Worm (Caenorhabditis elegans) whole organism, L2 larva: ENCODE data around the gene nadk-1.

Experiments used
- C34F6.9 ChIP-seq: fragments of 150-350 bp; optimal IDR thresholded peaks from 2 replicates; lab custom pipeline; 2014; ENCODE audit warnings: missing biosample characterization, missing genetic modification characterization
- F13H6.1 ChIP-seq: sonication (generic microtip); optimal IDR thresholded peaks from 2 replicates; lab custom pipeline; 2016; ENCODE audit warnings: missing genetic modification characterization, missing compliant biosample characterization
- R02D3.7 ChIP-seq: fragments of 150-350 bp; optimal IDR thresholded peaks from 2 replicates; lab custom pipeline; 2014; ENCODE audit warnings: missing biosample characterization, missing genetic modification characterization
- Y55F3AM.14 ChIP-seq: fragments of 200-800 bp; sonication (Bioruptor generic); optimal IDR thresholded peaks from 2 replicates; lab custom pipeline; 2018; ENCODE audit warnings: mild to moderate bottlenecking, missing genetic modification characterization, missing compliant biosample characterization
- ZK546.5 ChIP-seq: sonication (generic microtip); optimal IDR thresholded peaks from 2 replicates; lab custom pipeline; 2017; ENCODE audit warnings: missing biosample characterization, missing genetic modification characterization
- alr-1 ChIP-seq: fragments of 150-350 bp; optimal IDR thresholded peaks from 2 replicates; lab custom pipeline; 2014; ENCODE audit warnings: missing biosample characterization, missing genetic modification characterization
- aly-2 ChIP-seq: fragments of 150-350 bp; optimal IDR thresholded peaks from 2 replicates; lab custom pipeline; 2014; ENCODE audit warnings: missing biosample characterization, missing genetic modification characterization
- ama-1 ChIP-seq: fragments of 150-350 bp; optimal IDR thresholded peaks from 2 replicates; lab custom pipeline; 2018; ENCODE audit warnings: inconsistent platforms
- blmp-1 ChIP-seq: sonication (generic microtip); optimal IDR thresholded peaks from 2 replicates; lab custom pipeline; 2017; ENCODE audit warnings: missing genetic modification characterization, mild to moderate bottlenecking, missing compliant biosample characterization, antibody characterized with exemption, moderate library complexity; ENCODE audit not compliant: insufficient read depth
- ceh-16 ChIP-seq: fragments of 150-350 bp; optimal IDR thresholded peaks from 2 replicates; lab custom pipeline; 2014; ENCODE audit warnings: missing biosample characterization, missing genetic modification characterization
- dmd-4 ChIP-seq: sonication (generic microtip); optimal IDR thresholded peaks from 2 replicates; lab custom pipeline; 2017; ENCODE audit warnings: missing biosample characterization, missing genetic modification characterization
- egl-27 ChIP-seq: sonication (generic microtip); optimal IDR thresholded peaks from 3 replicates; lab custom pipeline; 2017; ENCODE audit warnings: missing biosample characterization, missing genetic modification reagents, missing genetic modification characterization
- elt-1 ChIP-seq: fragments of 150-350 bp; optimal IDR thresholded peaks from 2 replicates; lab custom pipeline; 2014; ENCODE audit warnings: missing biosample characterization, missing genetic modification characterization
- elt-3 ChIP-seq: sonication (generic microtip); optimal IDR thresholded peaks from 2 replicates; lab custom pipeline; 2017; ENCODE audit warnings: missing biosample characterization, missing genetic modification characterization
- fos-1 ChIP-seq: fragments of 150-350 bp; optimal IDR thresholded peaks from 2 replicates; lab custom pipeline; 2014; ENCODE audit warnings: missing biosample characterization, missing genetic modification characterization
- gmeb-1 ChIP-seq: fragments of 150-350 bp; optimal IDR thresholded peaks from 2 replicates; lab custom pipeline; 2014; ENCODE audit warnings: missing biosample characterization, missing genetic modification characterization
- lin-11 ChIP-seq: fragments of 150-350 bp; sonication (generic microtip); optimal IDR thresholded peaks from 2 replicates; lab custom pipeline; 2014; ENCODE audit warnings: missing biosample characterization, missing genetic modification characterization, inconsistent platforms, mixed read lengths
- lin-13 ChIP-seq: fragments of 150-350 bp; optimal IDR thresholded peaks from 2 replicates; lab custom pipeline; 2014; ENCODE audit warnings: missing biosample characterization, missing genetic modification reagents, missing genetic modification characterization
- lin-39 ChIP-seq: fragments of 150-350 bp; optimal IDR thresholded peaks from 2 replicates; lab custom pipeline; 2014; ENCODE audit warnings: missing biosample characterization, missing genetic modification reagents, missing genetic modification characterization
- lsy-2 ChIP-seq, 2 experiments: fragments of 150-350 bp in 1 of 2; sonication (generic microtip) in 1 of 2; optimal IDR thresholded peaks; 2 replicates each; lab custom pipeline; 2014 to 2017; ENCODE audit warnings: missing biosample characterization in 2 of 2, missing genetic modification characterization in 2 of 2
- mbf-1 ChIP-seq: sonication (generic microtip); optimal IDR thresholded peaks from 2 replicates; lab custom pipeline; 2017; ENCODE audit warnings: missing biosample characterization, missing genetic modification characterization
- nhr-11 ChIP-seq: fragments of 150-350 bp; optimal IDR thresholded peaks from 2 replicates; lab custom pipeline; 2014; ENCODE audit warnings: missing biosample characterization, missing genetic modification characterization
- nhr-12 ChIP-seq: fragments of 150-350 bp; optimal IDR thresholded peaks from 2 replicates; lab custom pipeline; 2014; ENCODE audit warnings: missing biosample characterization, missing genetic modification characterization
- nhr-129 ChIP-seq: fragments of 150-350 bp; optimal IDR thresholded peaks from 2 replicates; lab custom pipeline; 2014; ENCODE audit warnings: missing biosample characterization, missing genetic modification characterization
- nhr-21 ChIP-seq: fragments of 150-350 bp; optimal IDR thresholded peaks from 2 replicates; lab custom pipeline; 2014; ENCODE audit warnings: missing biosample characterization, missing genetic modification characterization
- nhr-23 ChIP-seq: fragments of 150-350 bp; optimal IDR thresholded peaks from 2 replicates; lab custom pipeline; 2014; ENCODE audit warnings: missing biosample characterization, missing genetic modification reagents, missing genetic modification characterization
- nhr-237 ChIP-seq: fragments of 150-350 bp; optimal IDR thresholded peaks from 2 replicates; lab custom pipeline; 2014; ENCODE audit warnings: missing biosample characterization, missing genetic modification characterization
- nhr-6 ChIP-seq: fragments of 150-350 bp; optimal IDR thresholded peaks from 2 replicates; lab custom pipeline; 2014; ENCODE audit warnings: missing biosample characterization, missing genetic modification characterization
- nhr-77 ChIP-seq: fragments of 150-350 bp; optimal IDR thresholded peaks from 2 replicates; lab custom pipeline; 2014; ENCODE audit warnings: missing biosample characterization, missing genetic modification characterization
- peb-1 ChIP-seq: fragments of 150-350 bp; optimal IDR thresholded peaks from 2 replicates; lab custom pipeline; 2014; ENCODE audit warnings: missing biosample characterization, missing genetic modification characterization
- skn-1 ChIP-seq: sonication (generic microtip); optimal IDR thresholded peaks from 2 replicates; lab custom pipeline; 2017; ENCODE audit warnings: missing biosample characterization, missing genetic modification characterization
- sma-3 ChIP-seq: sonication (generic microtip); optimal IDR thresholded peaks from 2 replicates; lab custom pipeline; 2016; ENCODE audit warnings: missing genetic modification reagents, missing genetic modification characterization, missing compliant biosample characterization
- sma-9 ChIP-seq, 2 experiments: fragments of 150-350 bp in 1 of 2; sonication (generic microtip) in 1 of 2; optimal IDR thresholded peaks; 2 replicates each; lab custom pipeline; 2014 to 2016; ENCODE audit warnings: missing genetic modification characterization in 2 of 2, mild to moderate bottlenecking in 1 of 2, missing biosample characterization in 1 of 2, missing compliant biosample characterization in 1 of 2, missing genetic modification reagents in 1 of 2, moderate library complexity in 1 of 2
- snpc-4 ChIP-seq: fragments of 150-350 bp; optimal IDR thresholded peaks from 2 replicates; lab custom pipeline; 2014; ENCODE audit warnings: missing biosample characterization, missing genetic modification characterization
- unc-55 ChIP-seq: fragments of 150-350 bp; sonication (generic microtip); optimal IDR thresholded peaks from 3 replicates; lab custom pipeline; 2014; ENCODE audit warnings: missing biosample characterization, missing genetic modification reagents, missing genetic modification characterization
- zag-1 ChIP-seq: fragments of 150-350 bp; optimal IDR thresholded peaks from 2 replicates; lab custom pipeline; 2014; ENCODE audit warnings: missing biosample characterization, missing genetic modification characterization
- ztf-1 ChIP-seq: fragments of 200-800 bp; sonication (Bioruptor generic); conservative IDR thresholded peaks from 2 replicates; pipeline ENCODE4 v1.3.6; 2022; ENCODE audit warnings: missing genetic modification characterization, missing compliant biosample characterization
- ztf-11 ChIP-seq: sonication (generic microtip); optimal IDR thresholded peaks from 2 replicates; lab custom pipeline; 2017; ENCODE audit warnings: missing biosample characterization, missing genetic modification characterization

The nadk-1 gene

ce11 chrIV:1434554-1435089, 22.3 kb upstream of the nadk-1 start, which contains the start of gene clp-6:
Gene clp-6 (minus strand): TSS chrIV:1435039.
- TF ChIP-seq mbf-1 (tag; lab: Kevin White, UChicago) (no peak), nhr-21 (tag; lab: Kevin White, UChicago) (no peak), nhr-12 (tag; lab: Kevin White, UChicago) (no peak), ceh-16 (tag; lab: Kevin White, UChicago) (no peak)

- TF ChIP-seq snpc-4 (tag; lab: Kevin White, UChicago) (no peak), nhr-129 (tag; lab: Kevin White, UChicago) (no peak), R02D3.7 (tag; lab: Kevin White, UChicago) (no peak), F13H6.1 (tag; lab: Kevin White, UChicago) (no peak), lin-11 (tag; lab: Kevin White, UChicago) (no peak), nhr-6 (tag; lab: Kevin White, UChicago) (no peak), ama-1 (lab: Kevin White, UChicago) (no peak), nhr-23 (tag; lab: Kevin White, UChicago) (no peak), unc-55 (no peak), lin-39 (tag; lab: Kevin White, UChicago) (no peak), peb-1 (tag; lab: Kevin White, UChicago) (no peak), fos-1 (tag; lab: Kevin White, UChicago) (no peak), mbf-1 (tag; lab: Kevin White, UChicago) (no peak), aly-2 (no peak), lin-13 (GFP tag; lab: Kevin White, UChicago) (no peak), elt-1 (tag; lab: Kevin White, UChicago) (no peak), C34F6.9 (no peak), alr-1 (tag; lab: Kevin White, UChicago) (no peak)
Observed at ce11 chrIV:1435159-1435558, 21.7 kb upstream of the nadk-1 start.

- TF ChIP-seq R02D3.7 (tag; lab: Kevin White, UChicago) (no peak), nhr-12 (tag; lab: Kevin White, UChicago) (no peak), lsy-2 (tag; optimal IDR thresholded peaks at IDR 0.05; lab: Kevin White, UChicago) (no peak), ztf-1 (no peak), nhr-77 (tag; lab: Kevin White, UChicago) (no peak), aly-2 (no peak), nhr-129 (tag; lab: Kevin White, UChicago) (no peak), lin-39 (tag; lab: Kevin White, UChicago) (no peak), blmp-1 (tag; lab: Kevin White, UChicago) (no peak), elt-3 (tag; lab: Kevin White, UChicago) (no peak), sma-3 (GFP tag; lab: Kevin White, UChicago) (no peak), sma-9 (GFP tag; optimal IDR thresholded peaks at IDR 0.05; lab: Kevin White, UChicago) (no peak), sma-9 (tag; optimal IDR thresholded peaks at IDR 0.05; lab: Kevin White, UChicago) (no peak), Y55F3AM.14 (GFP tag; lab: Kevin White, UChicago) (no peak), snpc-4 (tag; lab: Kevin White, UChicago) (no peak), ztf-11 (no peak)
Observed at ce11 chrIV:1437625-1438024, 19.2 kb upstream of the nadk-1 start.

- no peak for TF ChIP-seq egl-27
- TF ChIP-seq ama-1 (lab: Kevin White, UChicago), result no peak
- TF ChIP-seq ZK546.5 (tag; lab: Kevin White, UChicago), result no peak
- TF ChIP-seq ceh-16 (tag; lab: Kevin White, UChicago), result no peak
- no peak for TF ChIP-seq nhr-11 (tag; lab: Kevin White, UChicago)
- TF ChIP-seq dmd-4 (tag; lab: Kevin White, UChicago), result no peak
- no peak for TF ChIP-seq zag-1 (tag; lab: Kevin White, UChicago)
- TF ChIP-seq R02D3.7 (tag; lab: Kevin White, UChicago), result no peak
- TF ChIP-seq nhr-6 (tag; lab: Kevin White, UChicago), result no peak
- no peak for TF ChIP-seq nhr-237 (tag; lab: Kevin White, UChicago)
- TF ChIP-seq aly-2, result no peak
- TF ChIP-seq C34F6.9, result no peak
- no peak for TF ChIP-seq Y55F3AM.14 (GFP tag; lab: Kevin White, UChicago)
- no peak for TF ChIP-seq skn-1 (tag; lab: Kevin White, UChicago)
- no peak for TF ChIP-seq mbf-1 (tag; lab: Kevin White, UChicago)
- TF ChIP-seq nhr-12 (tag; lab: Kevin White, UChicago), result no peak
- TF ChIP-seq gmeb-1 (tag; lab: Kevin White, UChicago), result no peak
- TF ChIP-seq, all 48 proteins: peak for 0
Observed at ce11 chrIV:1443514-1443913, 13.4 kb upstream of the nadk-1 start.
